Worm (Caenorhabditis elegans) whole organism, L4 larva: ENCODE data around the gene bar-1.

Source experiments
- D1046.2 ChIP-seq: fragments of 200-800 bp; sonication (Bioruptor generic); IDR thresholded peaks from 2 replicates; pipeline ENCODE4 v1.3.6; 2022; ENCODE audit warnings: missing genetic modification characterization, missing compliant biosample characterization
- F10B5.3 ChIP-seq: sonication (generic microtip); optimal IDR thresholded peaks from 2 replicates; lab custom pipeline; 2016; ENCODE audit warnings: mild to moderate bottlenecking, missing genetic modification characterization, missing compliant biosample characterization
- F26F4.8 ChIP-seq: fragments of 200-800 bp; sonication (Bioruptor generic); conservative IDR thresholded peaks from 2 replicates; pipeline ENCODE4 v1.3.6; 2022; ENCODE audit warnings: missing genetic modification characterization, missing compliant biosample characterization
- F37D6.2 ChIP-seq: sonication (generic microtip); optimal IDR thresholded peaks from 2 replicates; lab custom pipeline; 2016; ENCODE audit warnings: mild to moderate bottlenecking, missing genetic modification characterization, missing compliant biosample characterization
- F44E2.7 ChIP-seq: fragments of 200-800 bp; sonication (Bioruptor generic); IDR thresholded peaks from 2 replicates; pipeline ENCODE4 v2.1.2; 2022; ENCODE audit warnings: missing genetic modification characterization, missing compliant biosample characterization
- T26A8.4 ChIP-seq: fragments of 200-800 bp; sonication (Bioruptor generic); IDR thresholded peaks from 2 replicates; pipeline ENCODE4 v1.3.6; 2022; ENCODE audit warnings: missing genetic modification characterization, missing compliant biosample characterization
- Y105C5A.15 ChIP-seq: fragments of 200-800 bp; sonication (Bioruptor generic); IDR thresholded peaks from 2 replicates; pipeline ENCODE4 v1.3.6; 2022; ENCODE audit warnings: missing genetic modification characterization, missing compliant biosample characterization
- ZK337.2 ChIP-seq: fragments of 200-800 bp; sonication (Bioruptor generic); IDR thresholded peaks from 2 replicates; pipeline ENCODE4 v1.3.6; 2022; ENCODE audit warnings: missing genetic modification reagents, missing genetic modification characterization, missing compliant biosample characterization
- aha-1 ChIP-seq: fragments of 150-350 bp; peaks from one replicate; lab custom pipeline; 2014; ENCODE audit warnings: missing biosample characterization, missing genetic modification characterization
- attf-4 ChIP-seq: sonication (generic microtip); optimal IDR thresholded peaks from 3 replicates; lab custom pipeline; 2017; ENCODE audit warnings: missing biosample characterization, missing genetic modification characterization
- ceh-20 ChIP-seq: fragments of 200-800 bp; sonication (Bioruptor generic); IDR thresholded peaks from 2 replicates; pipeline ENCODE4 v1.3.6; 2022; ENCODE audit warnings: missing genetic modification reagents, missing genetic modification characterization, missing compliant biosample characterization
- ceh-62 ChIP-seq: sonication (generic microtip); optimal IDR thresholded peaks from 2 replicates; lab custom pipeline; 2017; ENCODE audit warnings: missing biosample characterization, missing genetic modification characterization
- ces-1 ChIP-seq: fragments of 150-350 bp; sonication (generic microtip); optimal IDR thresholded peaks from 4 replicates; lab custom pipeline; 2014; ENCODE audit warnings: missing biosample characterization, missing genetic modification reagents, missing genetic modification characterization
- ctbp-1 ChIP-seq: fragments of 200-800 bp; sonication (Bioruptor generic); IDR thresholded peaks from 2 replicates; pipeline ENCODE4 v1.3.6; 2022; ENCODE audit warnings: missing genetic modification reagents, missing genetic modification characterization, missing compliant biosample characterization
- daf-16 ChIP-seq, 3 experiments: sonication (generic microtip); optimal IDR thresholded peaks; 2 replicates each; lab custom pipeline; 2016 to 2017; ENCODE audit warnings: missing genetic modification characterization in 3 of 3, missing genetic modification reagents in 3 of 3, mild to moderate bottlenecking in 2 of 3, missing compliant biosample characterization in 2 of 3, missing biosample characterization in 1 of 3, moderate library complexity in 1 of 3
- dmd-6 ChIP-seq: fragments of 200-800 bp; sonication (Bioruptor generic); IDR thresholded peaks from 2 replicates; pipeline ENCODE4 v1.3.6; 2022; ENCODE audit warnings: missing genetic modification reagents, missing genetic modification characterization, missing compliant biosample characterization
- dmd-9 ChIP-seq: fragments of 200-800 bp; sonication (Bioruptor generic); IDR thresholded peaks from 2 replicates; pipeline ENCODE4 v1.3.6; 2022; ENCODE audit warnings: missing genetic modification reagents, missing genetic modification characterization, missing compliant biosample characterization
- duxl-1 ChIP-seq: sonication (generic microtip); optimal IDR thresholded peaks from 2 replicates; lab custom pipeline; 2016; ENCODE audit warnings: mild to moderate bottlenecking, missing genetic modification characterization, moderate library complexity, missing compliant biosample characterization; ENCODE audit not compliant: poor library complexity
- dve-1 ChIP-seq: sonication (generic microtip); optimal IDR thresholded peaks from 2 replicates; lab custom pipeline; 2017; ENCODE audit warnings: antibody characterized with exemption, mild to moderate bottlenecking, missing genetic modification characterization, missing compliant biosample characterization; ENCODE audit not compliant: insufficient read depth
- egl-43 ChIP-seq: fragments of 200-800 bp; sonication (Bioruptor generic); IDR thresholded peaks from 2 replicates; pipeline ENCODE4 v1.3.6; 2022; ENCODE audit warnings: missing genetic modification reagents, missing genetic modification characterization, missing compliant biosample characterization
- hlh-11 ChIP-seq: fragments of 200-800 bp; sonication (Bioruptor generic); optimal IDR thresholded peaks from 2 replicates; lab custom pipeline; 2018; ENCODE audit warnings: mild to moderate bottlenecking, missing genetic modification characterization, missing compliant biosample characterization
- hlh-30 ChIP-seq: sonication (generic microtip); optimal IDR thresholded peaks from 2 replicates; lab custom pipeline; 2017; ENCODE audit warnings: antibody characterized with exemption, mild to moderate bottlenecking, missing genetic modification characterization, missing compliant biosample characterization; ENCODE audit not compliant: insufficient read depth
- lim-7 ChIP-seq: fragments of 200-800 bp; sonication (Bioruptor generic); IDR thresholded peaks from 2 replicates; pipeline ENCODE4 v1.3.6; 2022; ENCODE audit warnings: missing genetic modification characterization, missing compliant biosample characterization
- lin-15B ChIP-seq: fragments of 150-350 bp; sonication (generic microtip); optimal IDR thresholded peaks from 3 replicates; lab custom pipeline; 2014; ENCODE audit warnings: missing biosample characterization, missing genetic modification characterization
- mdl-1 ChIP-seq, 2 experiments: fragments of 150-350 bp in 1 of 2; sonication (generic microtip) in 1 of 2; optimal IDR thresholded peaks; 2 replicates each; lab custom pipeline; 2014 to 2017; ENCODE audit warnings: missing biosample characterization in 2 of 2, missing genetic modification characterization in 2 of 2
- mdt-29 ChIP-seq: fragments of 200-800 bp; sonication (Bioruptor generic); IDR thresholded peaks from 2 replicates; pipeline ENCODE4 v1.3.6; 2022; ENCODE audit warnings: missing genetic modification reagents, missing genetic modification characterization, missing compliant biosample characterization
- nhr-28 ChIP-seq: fragments of 150-350 bp; optimal IDR thresholded peaks from 2 replicates; lab custom pipeline; 2014; ENCODE audit warnings: missing biosample characterization, missing genetic modification characterization
- nhr-41 ChIP-seq: fragments of 200-800 bp; sonication (Bioruptor generic); IDR thresholded peaks from 2 replicates; pipeline ENCODE4 v1.3.6; 2022; ENCODE audit warnings: missing genetic modification reagents, missing genetic modification characterization, missing compliant biosample characterization
- nhr-77 ChIP-seq: fragments of 150-350 bp; optimal IDR thresholded peaks from 2 replicates; lab custom pipeline; 2014; ENCODE audit warnings: missing biosample characterization, missing genetic modification characterization
- php-3 ChIP-seq: fragments of 200-800 bp; sonication (Bioruptor generic); IDR thresholded peaks from 2 replicates; pipeline ENCODE4 v1.3.6; 2022; ENCODE audit warnings: missing genetic modification reagents, missing genetic modification characterization, missing compliant biosample characterization
- pqm-1 ChIP-seq: sonication (generic microtip); optimal IDR thresholded peaks from 2 replicates; lab custom pipeline; 2017; ENCODE audit warnings: missing biosample characterization, missing genetic modification characterization
- rbr-2 ChIP-seq: sonication (generic microtip); optimal IDR thresholded peaks from 2 replicates; lab custom pipeline; 2016; ENCODE audit warnings: missing genotype, missing genetic modification characterization, missing compliant biosample characterization
- set-16 ChIP-seq: fragments of 200-800 bp; sonication (Bioruptor generic); IDR thresholded peaks from 2 replicates; pipeline ENCODE4 v1.3.6; 2022; ENCODE audit warnings: missing genetic modification reagents, missing genetic modification characterization, missing compliant biosample characterization
- snpc-1.2 ChIP-seq: fragments of 200-800 bp; sonication (Bioruptor generic); IDR thresholded peaks from 2 replicates; pipeline ENCODE4 v1.3.6; 2022; ENCODE audit warnings: missing genetic modification reagents, missing genetic modification characterization, missing compliant biosample characterization
- spr-1 ChIP-seq: sonication (generic microtip); optimal IDR thresholded peaks from 2 replicates; lab custom pipeline; 2016; ENCODE audit warnings: mild to moderate bottlenecking, missing genetic modification characterization, missing compliant biosample characterization
- spr-3 ChIP-seq: fragments of 200-800 bp; sonication (Bioruptor generic); optimal IDR thresholded peaks from 2 replicates; lab custom pipeline; 2018; ENCODE audit warnings: mild to moderate bottlenecking, missing genetic modification characterization, missing compliant biosample characterization
- tag-97 ChIP-seq: fragments of 200-800 bp; sonication (Bioruptor generic); IDR thresholded peaks from 2 replicates; pipeline ENCODE4 v1.3.6; 2022; ENCODE audit warnings: missing genetic modification characterization, missing compliant biosample characterization
- unc-62 ChIP-seq, 3 experiments: fragments of 150-350 bp in 1 of 3; sonication (generic microtip); optimal IDR thresholded peaks in 2 of 3; peaks in 1 of 3; 1 replicate in 1 of 3; 2 replicates in 2 of 3; lab custom pipeline; 2014 to 2017; ENCODE audit warnings: missing biosample characterization in 3 of 3, missing genetic modification characterization in 3 of 3, missing genetic modification reagents in 3 of 3, missing genotype in 1 of 3
- zip-2 ChIP-seq: fragments of 150-350 bp; optimal IDR thresholded peaks from 2 replicates; lab custom pipeline; 2014; ENCODE audit warnings: missing biosample characterization, missing genetic modification characterization
- ztf-11 ChIP-seq: fragments of 150-350 bp; optimal IDR thresholded peaks from 2 replicates; lab custom pipeline; 2014; ENCODE audit warnings: missing biosample characterization, missing genetic modification characterization
- ztf-7 ChIP-seq: fragments of 150-350 bp; optimal IDR thresholded peaks from 2 replicates; lab custom pipeline; 2014; ENCODE audit warnings: missing biosample characterization, missing genetic modification characterization

Gene bar-1

ce11 chrX:7170575-7171297 is at the start of gene bar-1:
Gene bar-1 (minus strand): TSS chrX:7170625.
- TF ChIP-seq dve-1 (tag; lab: Kevin White, UChicago) (no peak), T26A8.4 (GFP tag; lab: Robert Waterston, UW) (no peak), attf-4 (tag; lab: Kevin White, UChicago) (no peak), mdt-29 (GFP tag; lab: Robert Waterston, UW) (no peak), ces-1 (GFP tag; lab: Kevin White, UChicago) (no peak), duxl-1 (no peak), daf-16 (GFP tag; optimal IDR thresholded peaks at IDR 0.05; lab: Kevin White, UChicago) (no peak), daf-16 (tag; optimal IDR thresholded peaks at IDR 0.05; lab: Kevin White, UChicago) (peak; percentile 60), pqm-1 (tag; lab: Kevin White, UChicago) (peak; percentile 48), ceh-20 (GFP tag; lab: Robert Waterston, UW) (0 out of 2 replicates have a peak, but pooled peaks have one; percentile 20), php-3 (GFP tag; lab: Robert Waterston, UW) (peak; percentile 77), ztf-7 (tag; lab: Kevin White, UChicago) (no peak), unc-62 (GFP tag; optimal IDR thresholded peaks at IDR 0.05 in 1 of 2; lab: Kevin White, UChicago) (peak in 1 of 2 experiments; percentile 15), unc-62 (tag; optimal IDR thresholded peaks at IDR 0.05; lab: Kevin White, UChicago) (no peak), zip-2 (tag; lab: Kevin White, UChicago) (no peak), dmd-6 (GFP tag; lab: Robert Waterston, UW) (peak; percentile 39; the same call in 1 of the 2 replicates), F10B5.3 (tag; lab: Kevin White, UChicago) (no peak), nhr-77 (tag; lab: Kevin White, UChicago) (peak; percentile 24), lim-7 (no peak), nhr-41 (GFP tag; lab: Robert Waterston, UW) (no peak), F26F4.8 (no peak), D1046.2 (GFP tag; lab: Robert Waterston, UW) (no peak), hlh-11 (tag; lab: Kevin White, UChicago) (peak; percentile 47), spr-1 (tag; lab: Kevin White, UChicago) (no peak), F44E2.7 (GFP tag; lab: Robert Waterston, UW) (no peak), ZK337.2 (GFP tag; lab: Robert Waterston, UW) (no peak), lin-15B (tag; lab: Kevin White, UChicago) (no peak), snpc-1.2 (GFP tag; lab: Robert Waterston, UW) (no peak), mdl-1 (tag; optimal IDR thresholded peaks at IDR 0.05; lab: Kevin White, UChicago) (no peak), nhr-28 (peak; percentile 51), tag-97 (no peak), ztf-11 (tag; lab: Kevin White, UChicago) (no peak), Y105C5A.15 (no peak), ceh-62 (tag; lab: Kevin White, UChicago) (no peak)

ce11 chrX:7220209-7220608 is 49.8 kb upstream of the bar-1 start:
- TF ChIP-seq aha-1 (tag; lab: Kevin White, UChicago) (peak; percentile 29), lim-7 (no peak)

DNA sequence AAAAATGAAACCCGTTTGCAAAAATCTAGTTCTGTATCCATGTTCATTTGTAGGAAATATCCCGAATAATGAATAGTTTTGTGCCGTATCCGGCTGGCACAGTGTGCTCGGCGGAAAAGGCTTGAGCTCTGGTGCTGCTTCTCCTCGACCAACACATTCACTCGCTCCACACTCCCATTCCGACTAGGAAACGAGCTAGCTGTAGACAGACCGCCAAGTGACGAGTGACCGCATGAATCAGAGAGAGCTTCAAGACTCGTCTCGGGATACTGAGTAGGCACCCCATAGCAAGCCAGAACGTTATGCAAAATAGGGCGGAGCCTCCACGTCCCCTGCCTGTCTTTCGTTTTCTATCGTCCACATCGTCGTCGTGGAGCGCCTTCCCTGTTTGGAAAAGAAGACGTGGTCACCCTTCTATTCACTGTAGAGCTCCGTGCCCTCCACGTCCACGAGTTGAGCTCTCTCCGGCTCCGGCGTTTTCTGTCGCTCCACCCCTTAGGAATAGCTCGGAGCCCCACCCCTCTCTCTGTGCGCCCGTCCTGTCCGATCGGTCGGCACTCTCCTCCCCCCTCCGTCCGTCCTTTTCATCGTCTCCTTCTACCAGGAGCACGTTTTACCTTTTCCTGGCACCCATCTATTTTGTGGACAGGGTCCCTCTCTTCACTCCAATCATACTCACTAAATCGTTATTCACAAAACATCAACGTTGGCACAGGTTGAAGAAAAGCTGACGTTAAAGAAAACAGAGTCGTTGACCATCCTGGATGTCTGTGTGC is 47.5 kb upstream of the bar-1 start, which contains the start of gene syd-9:
Gene syd-9, plus strand, starts transcription at position 394 of the 776 bp plus-strand sequence.
- TF ChIP-seq set-16 (GFP tag; lab: Robert Waterston, UW) (peak; percentile 95), spr-3 (GFP tag; lab: Kevin White, UChicago) (no peak), aha-1 (tag; lab: Kevin White, UChicago) (peak; percentile 92), ctbp-1 (GFP tag; lab: Robert Waterston, UW) (0 out of 2 replicates have a peak, but pooled peaks have one; percentile 23), dmd-9 (GFP tag; lab: Robert Waterston, UW) (no peak), F37D6.2 (tag; lab: Kevin White, UChicago) (peak; percentile 29), hlh-30 (tag; lab: Kevin White, UChicago) (peak; percentile 19), rbr-2 (peak; percentile 5), egl-43 (GFP tag; lab: Robert Waterston, UW) (peak; percentile 45; the same call in 1 of the 2 replicates), lim-7 (0 out of 2 replicates have a peak, but pooled peaks have one; percentile 21)
